Fruit fly (Drosophila melanogaster): Measurements from ENCODE around the gene Vps16A.

dm6 chr3R:9226146-9226545, 40.7 kb upstream of the Vps16A start:
- TF ChIP-seq row (GFP tag; IDR thresholded peaks at IDR 0.05) (no peak), pzg (GFP tag; optimal IDR thresholded peaks at IDR 0.05) (no peak), CG10209 (GFP tag; optimal IDR thresholded peaks at IDR 0.05) (no peak), CG10366 (GFP tag; IDR thresholded peaks at IDR 0.05) (no peak), slou (GFP tag; optimal IDR thresholded peaks at IDR 0.05) (no peak)
